Worm (Caenorhabditis elegans): Measurements from ENCODE around the gene C06H2.2.

- no peak for TF ChIP-seq sox-4 (tag; optimal IDR thresholded peaks at IDR 0.05)
- no peak for TF ChIP-seq unc-42 (tag; optimal IDR thresholded peaks at IDR 0.05)
- TF ChIP-seq zip-5 (tag; optimal IDR thresholded peaks at IDR 0.05): no peak
- no peak for TF ChIP-seq C08G9.2 (tag; optimal IDR thresholded peaks at IDR 0.05)
- TF ChIP-seq hlh-30 (tag; optimal IDR thresholded peaks at IDR 0.05; ENCODE audit: insufficient read depth): no peak
- no peak for TF ChIP-seq F13H6.1 (tag; optimal IDR thresholded peaks at IDR 0.05)
- no peak for TF ChIP-seq pax-1 (tag; optimal IDR thresholded peaks at IDR 0.05)
- no peak for TF ChIP-seq nhr-232 (tag; optimal IDR thresholded peaks at IDR 0.05)
- TF ChIP-seq nfya-1 (tag; optimal IDR thresholded peaks at IDR 0.05): no peak
- no peak for TF ChIP-seq ama-1 (optimal IDR thresholded peaks at IDR 0.05)
Observed at ce11 chrV:11148971-11149370, 23.9 kb downstream of the C06H2.2 start.
